Fruit fly (Drosophila melanogaster) whole organism, embryonic: ENCODE data around the gene Apoltp.
A peak's percentile ranks its signal among the peaks of the same experiment; 100 is the strongest.

Experiments
- Bdp1 ChIP-seq: fragments of 200-800 bp; sonication (Bioruptor generic); optimal IDR thresholded peaks from 3 replicates; lab custom pipeline; 2016; ENCODE audit warnings: missing biosample characterization, missing genetic modification characterization
- CG10147 ChIP-seq: fragments of 200-800 bp; sonication (Bioruptor generic); optimal IDR thresholded peaks from 2 replicates; lab custom pipeline; 2019; ENCODE audit warnings: missing biosample characterization, mild to moderate bottlenecking, missing genetic modification characterization, moderate library complexity
- CG11560 ChIP-seq: fragments of 200-800 bp; sonication (Bioruptor generic); IDR thresholded peaks from 3 replicates; pipeline ENCODE4 v1.3.6; 2022; ENCODE audit warnings: missing biosample characterization, missing genetic modification characterization
- CG13287 ChIP-seq: fragments of 200-800 bp; sonication (Bioruptor generic); IDR thresholded peaks from 2 replicates; pipeline ENCODE4 v1.3.6; 2022; ENCODE audit warnings: missing biosample characterization, missing genetic modification characterization; ENCODE audit not compliant: partially characterized antibody
- CG14014 ChIP-seq: fragments of 200-800 bp; sonication (Bioruptor generic); IDR thresholded peaks from 2 replicates; pipeline ENCODE4 v1.3.6; 2022; ENCODE audit warnings: missing biosample characterization, missing genetic modification characterization
- CG15601 ChIP-seq: fragments of 200-800 bp; sonication (Bioruptor generic); optimal IDR thresholded peaks from 3 replicates; lab custom pipeline; 2019; ENCODE audit warnings: missing biosample characterization, mild to moderate bottlenecking, missing genetic modification characterization, moderate library complexity
- CG16815 ChIP-seq: fragments of 200-800 bp; sonication (Bioruptor generic); optimal IDR thresholded peaks from 3 replicates; lab custom pipeline; 2017; ENCODE audit warnings: missing biosample characterization, mild to moderate bottlenecking, missing genetic modification characterization
- CG17385 ChIP-seq: fragments of 200-800 bp; sonication (Bioruptor generic); optimal IDR thresholded peaks from 3 replicates; lab custom pipeline; 2018; ENCODE audit warnings: missing biosample characterization, mild to moderate bottlenecking, missing genetic modification characterization
- CG33557 ChIP-seq: fragments of 200-800 bp; sonication (Bioruptor generic); optimal IDR thresholded peaks from 2 replicates; lab custom pipeline; 2019; ENCODE audit warnings: missing biosample characterization, mild to moderate bottlenecking, missing genetic modification characterization, moderate library complexity
- CG3407 ChIP-seq: fragments of 200-800 bp; sonication (Bioruptor generic); optimal IDR thresholded peaks from 2 replicates; lab custom pipeline; 2018; ENCODE audit warnings: missing biosample characterization, mild to moderate bottlenecking, missing genetic modification characterization
- CG3726 ChIP-seq: fragments of 200-800 bp; sonication (Bioruptor generic); IDR thresholded peaks from 3 replicates; pipeline ENCODE4, ENCODE4 v1.3.6; 2022; ENCODE audit warnings: missing biosample characterization, missing genetic modification characterization
- CG3847 ChIP-seq: fragments of 200-800 bp; sonication (Bioruptor generic); IDR thresholded peaks from 2 replicates; pipeline ENCODE4 v1.3.6; 2022; ENCODE audit warnings: missing biosample characterization, missing genetic modification characterization
- Gsc ChIP-seq: fragments of 200-800 bp; sonication (Bioruptor generic); IDR thresholded peaks from 2 replicates; pipeline ENCODE4 v1.3.6; 2022; ENCODE audit warnings: missing biosample characterization, missing genetic modification characterization
- Hmr ChIP-seq: fragments of 200-800 bp; sonication (Bioruptor generic); optimal IDR thresholded peaks from 3 replicates; lab custom pipeline; 2017; ENCODE audit warnings: mild to moderate bottlenecking, missing biosample characterization, missing genetic modification reagents, missing genetic modification characterization
- Hr39 ChIP-seq: fragments of >200 bp; optimal IDR thresholded peaks from 2 replicates; lab custom pipeline; 2017
- Meics ChIP-seq: fragments of 200-800 bp; sonication (Bioruptor generic); optimal IDR thresholded peaks from 2 replicates; lab custom pipeline; 2017; ENCODE audit warnings: missing biosample characterization, mild to moderate bottlenecking, missing genetic modification characterization
- Ravus ChIP-seq: fragments of 200-800 bp; sonication (Bioruptor generic); IDR thresholded peaks from 2 replicates; pipeline ENCODE4 v1.3.6; 2022; ENCODE audit warnings: missing biosample characterization, missing genetic modification characterization
- Vsx1 ChIP-seq: fragments of 200-800 bp; sonication (Bioruptor generic); optimal IDR thresholded peaks from 2 replicates; lab custom pipeline; 2017; ENCODE audit warnings: missing biosample characterization, mild to moderate bottlenecking, missing genetic modification characterization, missing genetic modification reagents
- ase ChIP-seq: fragments of 200-800 bp; sonication (Bioruptor generic); IDR thresholded peaks from 3 replicates; pipeline ENCODE4 v1.3.6; 2022; ENCODE audit warnings: missing biosample characterization, missing genetic modification characterization
- bbx ChIP-seq: fragments of 200-800 bp; sonication (Bioruptor generic); IDR thresholded peaks from 2 replicates; pipeline ENCODE4 v1.3.6; 2022; ENCODE audit warnings: missing biosample characterization, missing genetic modification characterization; ENCODE audit not compliant: partially characterized antibody
- br ChIP-seq: fragments of >200 bp; optimal IDR thresholded peaks from 2 replicates; lab custom pipeline; 2017
- bsh ChIP-seq, 2 experiments: fragments of 200-800 bp; sonication (Bioruptor generic); optimal IDR thresholded peaks; 2 replicates each; lab custom pipeline; 2017 to 2018; ENCODE audit warnings: mild to moderate bottlenecking in 2 of 2, missing biosample characterization in 2 of 2, missing genetic modification characterization in 2 of 2, moderate library complexity in 1 of 2
- chn ChIP-seq: fragments of 200-800 bp; sonication (Bioruptor generic); optimal IDR thresholded peaks from 2 replicates; lab custom pipeline; 2016; ENCODE audit warnings: missing biosample characterization, missing genetic modification characterization
- dan ChIP-seq: fragments of 200-800 bp; sonication (Bioruptor generic); IDR thresholded peaks from 2 replicates; pipeline ENCODE4 v1.3.6; 2022; ENCODE audit warnings: missing biosample characterization, missing genetic modification characterization
- dmrt11E ChIP-seq: fragments of 200-800 bp; sonication (Bioruptor generic); optimal IDR thresholded peaks from 3 replicates; lab custom pipeline; 2018; ENCODE audit warnings: missing biosample characterization, mild to moderate bottlenecking, missing genetic modification characterization, moderate library complexity
- dmrt99B ChIP-seq: fragments of 200-800 bp; sonication (Bioruptor generic); optimal IDR thresholded peaks from 2 replicates; lab custom pipeline; 2018; ENCODE audit warnings: missing biosample characterization, mild to moderate bottlenecking, missing genetic modification characterization, moderate library complexity
- dysf ChIP-seq: fragments of 200-800 bp; sonication (Bioruptor generic); IDR thresholded peaks from 3 replicates; pipeline ENCODE4 v1.3.6; 2022; ENCODE audit warnings: missing biosample characterization, missing genetic modification characterization
- eve ChIP-seq, 2 experiments: fragments of >200 bp; optimal IDR thresholded peaks; 2 replicates each; lab custom pipeline; 2017; ENCODE audit warnings: missing biosample characterization in 2 of 2, missing genetic modification characterization in 2 of 2
- fru ChIP-seq: fragments of >200 bp; optimal IDR thresholded peaks from 2 replicates; lab custom pipeline; 2017
- ftz-f1 ChIP-seq: fragments of 200-800 bp; sonication (Bioruptor generic); optimal IDR thresholded peaks from 2 replicates; lab custom pipeline; 2016; ENCODE audit warnings: missing biosample characterization, missing genetic modification characterization
- gem ChIP-seq: fragments of 200-800 bp; sonication (Bioruptor generic); optimal IDR thresholded peaks from 2 replicates; lab custom pipeline; 2019; ENCODE audit warnings: missing biosample characterization, mild to moderate bottlenecking, missing genetic modification characterization, moderate library complexity
- gsb-n ChIP-seq: fragments of 200-800 bp; sonication (Bioruptor generic); optimal IDR thresholded peaks from 3 replicates; lab custom pipeline; 2018; ENCODE audit warnings: missing biosample characterization, mild to moderate bottlenecking, missing genetic modification characterization
- onecut ChIP-seq: fragments of 200-800 bp; sonication (Bioruptor generic); IDR thresholded peaks from 2 replicates; pipeline ENCODE4 v1.3.6; 2022; ENCODE audit warnings: missing biosample characterization, missing genetic modification characterization
- sc ChIP-seq, 3 experiments: fragments of >200 bp in 2 of 3; fragments of 200-800 bp in 1 of 3; sonication (Bioruptor generic) in 1 of 3; optimal IDR thresholded peaks; 2 replicates in 2 of 3; 3 replicates in 1 of 3; lab custom pipeline; 2017; ENCODE audit warnings: mild to moderate bottlenecking in 1 of 3, missing biosample characterization in 1 of 3, missing genetic modification characterization in 1 of 3, missing genetic modification reagents in 1 of 3
- sens ChIP-seq: fragments of 200-800 bp; sonication (Bioruptor generic); peaks from one replicate; lab custom pipeline; 2016; ENCODE audit warnings: missing biosample characterization, missing genetic modification characterization
- sima ChIP-seq: fragments of 200-800 bp; sonication (Bioruptor generic); optimal IDR thresholded peaks from 2 replicates; lab custom pipeline; 2016; ENCODE audit warnings: missing biosample characterization, missing genetic modification characterization
- sqz ChIP-seq: fragments of 200-800 bp; sonication (Bioruptor generic); optimal IDR thresholded peaks from 3 replicates; lab custom pipeline; 2018; ENCODE audit warnings: missing biosample characterization, mild to moderate bottlenecking, missing genetic modification characterization
- vfl ChIP-seq: fragments of 200-800 bp; sonication (Bioruptor generic); optimal IDR thresholded peaks from 2 replicates; lab custom pipeline; 2016; ENCODE audit warnings: missing biosample characterization, missing genetic modification characterization
- zen ChIP-seq: fragments of 200-800 bp; sonication (Bioruptor generic); optimal IDR thresholded peaks from 3 replicates; lab custom pipeline; 2018; ENCODE audit warnings: missing biosample characterization, mild to moderate bottlenecking, missing genetic modification characterization, moderate library complexity
- zfh1 ChIP-seq: fragments of 200-800 bp; sonication (Bioruptor generic); IDR thresholded peaks from 3 replicates; pipeline ENCODE4 v1.3.6; 2022; ENCODE audit warnings: missing biosample characterization, missing genetic modification characterization

Apoltp gene

DNA sequence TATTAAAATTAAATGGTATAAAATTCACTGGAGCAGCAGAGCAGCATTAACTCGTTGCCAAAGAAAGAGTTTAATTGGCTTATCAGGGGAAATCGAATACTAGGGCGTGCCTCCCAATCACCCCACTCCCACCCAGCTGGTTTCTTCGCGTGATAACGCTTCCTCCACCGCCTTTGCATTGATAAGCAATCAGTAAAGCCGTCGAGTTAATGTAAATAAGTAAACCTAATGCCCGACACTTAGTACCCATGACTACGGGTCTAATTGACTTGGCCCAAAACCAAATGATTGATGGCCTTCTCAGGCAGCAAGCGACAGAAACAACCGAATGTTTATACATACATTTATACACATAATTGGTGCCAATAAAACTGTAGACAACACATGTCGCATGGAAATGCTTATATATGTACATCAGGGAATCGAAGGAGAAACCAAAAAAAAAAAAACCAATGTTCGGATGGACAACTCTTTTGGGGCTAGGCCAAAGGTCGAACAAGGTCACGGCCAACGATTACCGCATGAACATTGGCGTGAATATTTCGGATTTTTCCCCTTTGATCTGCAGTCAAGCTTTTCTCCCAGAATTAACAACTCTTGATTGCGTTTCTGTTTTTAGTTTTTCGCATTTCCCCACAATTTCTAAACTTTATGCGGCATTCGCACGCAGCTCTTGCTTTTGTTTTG lies 60.1 kb downstream of the Apoltp start (continued):
- TF ChIP-seq bbx (GFP tag; lab: Robert Waterston, UW), result peak; percentile 14; the same call in 1 of the 2 replicates
- TF ChIP-seq Hr39 (lab: Kevin White, UChicago), result no peak
- TF ChIP-seq Meics (GFP tag; lab: Kevin White, UChicago), result no peak
- TF ChIP-seq sqz, result no peak
- TF ChIP-seq sens (GFP tag; lab: Kevin White, UChicago), result peak; percentile 38
- TF ChIP-seq sima, result no peak
- TF ChIP-seq CG17385, result peak; percentile 11
- TF ChIP-seq ftz-f1 (GFP tag; lab: Kevin White, UChicago), result peak; percentile 28
- TF ChIP-seq fru (lab: Kevin White, UChicago), result no peak
- peak; percentile 50 for TF ChIP-seq Vsx1 (GFP tag; lab: Kevin White, UChicago)
- no peak for TF ChIP-seq Bdp1 (GFP tag; lab: Kevin White, UChicago)
- TF ChIP-seq CG33557 (GFP tag; lab: Kevin White, UChicago), result no peak
- no peak for TF ChIP-seq eve (GFP tag; optimal IDR thresholded peaks at IDR 0.05; lab: Kevin White, UChicago)
- TF ChIP-seq dan (GFP tag; lab: Robert Waterston, UW), result no peak

DNA sequence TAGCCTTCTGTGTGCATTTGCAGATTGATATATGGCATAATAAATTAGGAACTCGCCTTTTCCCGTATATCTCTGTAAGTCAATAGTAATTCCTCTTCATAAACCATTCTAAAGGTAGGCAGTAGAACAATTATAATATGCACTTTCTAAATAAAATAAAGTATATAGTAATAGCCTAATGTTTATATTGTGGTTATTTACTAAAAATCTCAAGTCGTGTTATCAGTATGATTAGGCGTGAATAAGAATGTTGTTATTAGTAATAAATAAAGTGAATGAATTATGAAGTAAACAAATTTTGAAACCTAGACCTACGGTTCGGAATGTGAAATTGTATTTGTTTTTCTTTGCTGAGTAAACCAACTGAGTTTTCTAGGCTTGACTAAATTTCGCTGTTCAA lies 61.7 kb downstream of the Apoltp start:
- TF ChIP-seq CG3407 (no peak), dmrt99B (no peak), onecut (no peak), ase (no peak), Hmr (GFP tag; lab: Kevin White, UChicago) (no peak), dmrt11E (tag; lab: Kevin White, UChicago) (peak; percentile 32), sens (GFP tag; lab: Kevin White, UChicago) (peak; percentile 76), CG3726 (no peak), zfh1 (GFP tag; lab: Robert Waterston, UW) (no peak), CG13287 (GFP tag; lab: Robert Waterston, UW) (no peak), CG14014 (GFP tag; lab: Robert Waterston, UW) (no peak), br (lab: Kevin White, UChicago) (no peak), CG33557 (GFP tag; lab: Kevin White, UChicago) (peak; percentile 52), CG3847 (no peak), vfl (GFP tag; lab: Kevin White, UChicago) (no peak), chn (GFP tag; lab: Kevin White, UChicago) (no peak), dysf (GFP tag; lab: Robert Waterston, UW) (no peak), CG10147 (GFP tag; lab: Kevin White, UChicago) (no peak), gsb-n (peak; percentile 16), sc (optimal IDR thresholded peaks at IDR 0.05; lab: Kevin White, UChicago) (no peak), sc (GFP tag; optimal IDR thresholded peaks at IDR 0.05; lab: Kevin White, UChicago) (no peak), CG15601 (tag; lab: Kevin White, UChicago) (peak; percentile 45), gem (tag; lab: Kevin White, UChicago) (peak; percentile 22), zen (tag; lab: Kevin White, UChicago) (no peak), CG11560 (tag; lab: Robert Waterston, UW) (no peak), CG16815 (GFP tag; lab: Kevin White, UChicago) (no peak), Ravus (GFP tag; lab: Robert Waterston, UW) (no peak), Gsc (GFP tag; lab: Robert Waterston, UW) (no peak), bsh (GFP tag; optimal IDR thresholded peaks at IDR 0.05; lab: Kevin White, UChicago) (peak in 1 of 2 experiments; percentile 14)
